Worm (Caenorhabditis elegans) whole organism, midembryonic: ENCODE measurements around the gene F35E12.6.

Experiments used
- T22C8.4 ChIP-seq: fragments of 200-800 bp; sonication (Bioruptor generic); IDR thresholded peaks from 2 replicates; pipeline ENCODE4 v1.3.6; 2022; ENCODE audit warnings: missing genetic modification characterization, missing compliant biosample characterization
- cog-1 ChIP-seq: sonication (generic microtip); optimal IDR thresholded peaks from 2 replicates; lab custom pipeline; 2016; ENCODE audit warnings: missing genetic modification characterization, missing compliant biosample characterization
- flt-1 ChIP-seq: fragments of 200-800 bp; sonication (Bioruptor generic); IDR thresholded peaks from 2 replicates; pipeline ENCODE4 v1.3.6; 2022; ENCODE audit warnings: missing genetic modification characterization, missing compliant biosample characterization
- klf-2 ChIP-seq: fragments of 200-800 bp; sonication (Bioruptor generic); conservative IDR thresholded peaks from 2 replicates; pipeline ENCODE4 v1.3.6; 2022; ENCODE audit warnings: missing genetic modification reagents, missing genetic modification characterization, missing compliant biosample characterization
- med-1 ChIP-seq: sonication (generic microtip); optimal IDR thresholded peaks from 2 replicates; lab custom pipeline; 2017; ENCODE audit warnings: missing genetic modification characterization, mild to moderate bottlenecking, missing compliant biosample characterization, antibody characterized with exemption, missing genetic modification reagents; ENCODE audit not compliant: insufficient read depth
- ref-1 ChIP-seq: fragments of 200-800 bp; sonication (Bioruptor generic); conservative IDR thresholded peaks from 2 replicates; pipeline ENCODE4 v1.3.6; 2022; ENCODE audit warnings: missing genetic modification reagents, missing genetic modification characterization, missing compliant biosample characterization
- tab-1 ChIP-seq: fragments of 200-800 bp; sonication (Bioruptor generic); IDR thresholded peaks from 2 replicates; pipeline ENCODE4 v1.3.6; 2022; ENCODE audit warnings: missing genetic modification characterization, missing compliant biosample characterization
- ztf-23 ChIP-seq: fragments of 200-800 bp; sonication (Bioruptor generic); IDR thresholded peaks from 2 replicates; pipeline ENCODE4 v1.3.6; 2022; ENCODE audit warnings: missing genetic modification reagents, missing genetic modification characterization, missing compliant biosample characterization
- ztf-29 ChIP-seq: fragments of 200-800 bp; sonication (Bioruptor generic); IDR thresholded peaks from 2 replicates; pipeline ENCODE4 v1.3.6; 2022; ENCODE audit warnings: missing genetic modification reagents, missing genetic modification characterization, missing compliant biosample characterization

Gene F35E12.6

DNA sequence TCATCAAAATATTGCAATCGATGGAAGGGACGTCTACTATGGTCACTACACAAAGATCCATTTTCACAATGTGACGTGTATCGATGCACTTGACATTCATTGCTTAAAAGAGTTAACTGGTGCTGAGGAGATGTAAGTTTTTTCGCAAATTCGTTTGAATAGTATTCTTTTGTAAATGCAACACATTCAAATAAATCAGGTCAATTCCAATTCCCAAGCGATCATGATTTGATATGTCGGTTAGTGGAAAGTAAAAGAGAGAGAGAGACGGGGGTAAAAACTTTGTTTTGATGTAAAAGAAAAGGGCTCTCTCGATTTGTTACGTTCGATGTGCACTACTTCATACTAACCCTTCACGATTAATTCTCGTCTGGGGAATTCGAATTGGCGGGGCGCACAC lies 45.8 kb downstream of the F35E12.6 start:
- no peak for TF ChIP-seq med-1
- TF ChIP-seq klf-2 (GFP tag; lab: Robert Waterston, UW) = no peak
- no peak for TF ChIP-seq ztf-29 (GFP tag; lab: Robert Waterston, UW)
- no peak for TF ChIP-seq flt-1 (GFP tag; lab: Robert Waterston, UW)
- no peak for TF ChIP-seq tab-1
- TF ChIP-seq cog-1 (tag; lab: Kevin White, UChicago) = no peak
- TF ChIP-seq ztf-23 = no peak
- no peak for TF ChIP-seq T22C8.4
- no peak for TF ChIP-seq ref-1 (GFP tag; lab: Robert Waterston, UW)

- no peak for TF ChIP-seq ztf-23
These were observed 46.5 kb downstream of the F35E12.6 start, which contains the start of gene T01D3.1 for ce11 chrV:13689592-13689991. T01D3.1 (plus strand) TSS chrV:13689892.

DNA sequence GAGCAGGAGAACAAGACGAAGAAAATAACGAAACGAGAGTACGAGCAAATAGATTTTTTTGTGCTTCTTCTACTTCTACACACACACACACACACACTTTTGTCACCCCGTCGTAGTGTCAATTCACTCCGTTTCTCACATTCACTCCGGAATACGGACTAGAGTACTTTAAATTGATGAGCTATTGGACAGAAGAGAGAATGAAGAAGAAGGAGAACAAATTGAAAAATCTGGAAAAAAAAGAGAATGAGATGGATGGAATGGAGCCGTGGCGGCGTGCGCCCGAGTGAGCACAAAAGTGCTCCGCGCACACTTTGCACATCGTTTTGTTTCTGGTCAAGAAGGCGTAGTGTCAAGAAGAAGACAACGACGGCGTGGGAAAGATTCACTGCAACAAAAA lies 48.5 kb downstream of the F35E12.6 start:
- no peak for TF ChIP-seq ztf-23
- no peak for TF ChIP-seq tab-1
- no peak for TF ChIP-seq flt-1 (GFP tag; lab: Robert Waterston, UW)
- TF ChIP-seq cog-1 (tag; lab: Kevin White, UChicago) = no peak
- TF ChIP-seq med-1 = no peak
- TF ChIP-seq T22C8.4 = no peak
- no peak for TF ChIP-seq ref-1 (GFP tag; lab: Robert Waterston, UW)
- no peak for TF ChIP-seq ztf-29 (GFP tag; lab: Robert Waterston, UW)
- no peak for TF ChIP-seq klf-2 (GFP tag; lab: Robert Waterston, UW)

DNA sequence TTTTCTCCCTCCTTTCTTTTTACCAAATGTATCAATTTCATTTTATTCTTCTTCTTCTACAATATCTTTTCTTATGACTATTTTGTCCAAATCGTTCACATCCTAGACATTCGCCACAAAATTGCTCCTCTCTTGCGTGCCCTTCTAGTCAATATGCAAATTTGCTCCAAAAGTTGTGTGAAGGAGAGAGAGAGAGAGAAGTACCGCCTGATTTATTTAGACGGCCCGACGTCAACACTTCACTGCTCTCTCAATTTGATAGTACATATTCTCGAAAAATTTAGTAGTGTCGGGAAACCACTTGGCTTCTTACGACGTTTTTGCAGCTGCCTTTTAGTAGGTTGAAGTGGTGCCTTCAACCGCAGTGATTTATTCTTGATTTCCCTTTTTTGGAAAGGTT lies 49.5 kb downstream of the F35E12.6 start:
- TF ChIP-seq ref-1 (GFP tag; lab: Robert Waterston, UW) = no peak
- TF ChIP-seq cog-1 (tag; lab: Kevin White, UChicago) = no peak
- TF ChIP-seq ztf-23 = no peak
- TF ChIP-seq flt-1 (GFP tag; lab: Robert Waterston, UW) = no peak
- TF ChIP-seq ztf-29 (GFP tag; lab: Robert Waterston, UW) = no peak
- TF ChIP-seq med-1 = no peak
- no peak for TF ChIP-seq tab-1
- TF ChIP-seq klf-2 (GFP tag; lab: Robert Waterston, UW) = no peak
- TF ChIP-seq T22C8.4 = no peak
